Fruit fly (Drosophila melanogaster) S2 (cell line): ENCODE data around the gene CG7102.

Experiments used
- CG8478 ChIP-seq: fragments of >200 bp; optimal IDR thresholded peaks from 2 replicates; lab custom pipeline; 2018
- CTCF ChIP-seq, 2 experiments: fragments of >200 bp; optimal IDR thresholded peaks; 2 replicates each; lab custom pipeline; 2018

- TF ChIP-seq CG8478 (lab: Kevin White, UChicago) = no peak
- peak; percentile 96 to 97 for TF ChIP-seq CTCF (optimal IDR thresholded peaks at IDR 0.05; lab: Kevin White, UChicago)
These were observed 3.4 kb upstream of the CG7102 start, which contains the start of gene Spn28Db for dm6 chr2L:7890654-7891114.
